Fruit fly (Drosophila melanogaster) whole organism, adult: ENCODE data around the gene LManI.

Experiments used
- CG11617 ChIP-seq: fragments of 200-800 bp; sonication (Bioruptor generic); optimal IDR thresholded peaks from 2 replicates; lab custom pipeline; 2017; ENCODE audit warnings: mild to moderate bottlenecking, missing biosample characterization, missing genetic modification reagents, missing genetic modification characterization
- CG12768 ChIP-seq: fragments of 200-800 bp; sonication (Bioruptor generic); optimal IDR thresholded peaks from 2 replicates; lab custom pipeline; 2017; ENCODE audit warnings: missing biosample characterization, missing genetic modification characterization, mild to moderate bottlenecking, moderate library complexity, missing genetic modification reagents
- CG14711 ChIP-seq: fragments of 200-800 bp; sonication (Bioruptor generic); optimal IDR thresholded peaks from 2 replicates; lab custom pipeline; 2018; ENCODE audit warnings: missing biosample characterization, mild to moderate bottlenecking, missing genetic modification characterization, moderate library complexity
- CG1620 ChIP-seq: fragments of 200-800 bp; sonication (Bioruptor generic); optimal IDR thresholded peaks from 2 replicates; lab custom pipeline; 2016; ENCODE audit warnings: missing biosample characterization, missing genetic modification characterization
- CG33017 ChIP-seq: fragments of 200-800 bp; sonication (Bioruptor generic); optimal IDR thresholded peaks from 2 replicates; lab custom pipeline; 2018; ENCODE audit warnings: missing biosample characterization, mild to moderate bottlenecking, missing genetic modification characterization, moderate library complexity
- CG5204 ChIP-seq: fragments of 200-800 bp; sonication (Bioruptor generic); optimal IDR thresholded peaks from 2 replicates; lab custom pipeline; 2016; ENCODE audit warnings: missing biosample characterization, missing genetic modification characterization
- CG7045 ChIP-seq: fragments of 200-800 bp; sonication (Bioruptor generic); optimal IDR thresholded peaks from 2 replicates; lab custom pipeline; 2017; ENCODE audit warnings: missing biosample characterization, mild to moderate bottlenecking, missing genetic modification characterization
- CG7101 ChIP-seq: fragments of 200-800 bp; sonication (Bioruptor generic); optimal IDR thresholded peaks from 2 replicates; lab custom pipeline; 2018; ENCODE audit warnings: missing biosample characterization, mild to moderate bottlenecking, missing genetic modification characterization, moderate library complexity
- Clk ChIP-seq: fragments of 200-800 bp; sonication (Bioruptor generic); optimal IDR thresholded peaks from 2 replicates; lab custom pipeline; 2017; ENCODE audit warnings: missing biosample characterization, missing genetic modification characterization
- Crg-1 ChIP-seq: fragments of 200-800 bp; sonication (Bioruptor generic); optimal IDR thresholded peaks from 2 replicates; lab custom pipeline; 2016; ENCODE audit warnings: missing biosample characterization, missing genetic modification characterization
- Hr96 ChIP-seq: fragments of 200-800 bp; sonication (Bioruptor generic); optimal IDR thresholded peaks from 2 replicates; lab custom pipeline; 2016; ENCODE audit warnings: missing biosample characterization, missing genetic modification characterization
- Mnt ChIP-seq: fragments of 200-800 bp; sonication (Bioruptor generic); optimal IDR thresholded peaks from 2 replicates; lab custom pipeline; 2016; ENCODE audit warnings: missing biosample characterization, mild to moderate bottlenecking, missing genetic modification characterization
- bab1 ChIP-seq: fragments of 200-800 bp; sonication (Bioruptor generic); optimal IDR thresholded peaks from 3 replicates; lab custom pipeline; 2019; ENCODE audit warnings: missing biosample characterization, mild to moderate bottlenecking, missing genetic modification characterization, moderate library complexity
- cic ChIP-seq: fragments of 200-800 bp; sonication (Bioruptor generic); optimal IDR thresholded peaks from 2 replicates; lab custom pipeline; 2017; ENCODE audit warnings: missing biosample characterization, mild to moderate bottlenecking, missing genetic modification characterization, moderate library complexity
- cnc ChIP-seq, 2 experiments: fragments of >200 bp; optimal IDR thresholded peaks; 2 replicates each; lab custom pipeline; 2017
- kay ChIP-seq: fragments of 200-800 bp; sonication (Bioruptor generic); peaks from one replicate; lab custom pipeline; 2016; ENCODE audit warnings: missing biosample characterization, missing genetic modification characterization, borderline replicate concordance
- ovo ChIP-seq: fragments of 200-800 bp; sonication (Bioruptor generic); optimal IDR thresholded peaks from 2 replicates; lab custom pipeline; 2016; ENCODE audit warnings: missing biosample characterization, missing genetic modification characterization
- pad ChIP-seq: fragments of 200-800 bp; sonication (Bioruptor generic); optimal IDR thresholded peaks from 3 replicates; lab custom pipeline; 2017; ENCODE audit warnings: missing biosample characterization, missing genetic modification characterization, mild to moderate bottlenecking, moderate library complexity, missing genetic modification reagents
- tj ChIP-seq: fragments of 200-800 bp; sonication (Bioruptor generic); optimal IDR thresholded peaks from 3 replicates; lab custom pipeline; 2017; ENCODE audit warnings: missing biosample characterization, mild to moderate bottlenecking, missing genetic modification characterization, moderate library complexity
- toe ChIP-seq: fragments of 200-800 bp; sonication (Bioruptor generic); optimal IDR thresholded peaks from 2 replicates; lab custom pipeline; 2016; ENCODE audit warnings: missing biosample characterization, missing genetic modification characterization

The LManI gene

dm6 chr2L:10457191-10457899 lies at the start of gene LManI, which contains the start of gene LManII:
Gene LManI, minus strand, starts transcription at chr2L:10457241.
Gene LManII, plus strand, starts transcription at chr2L:10457658.
- TF ChIP-seq CG1620 (GFP tag; lab: Kevin White, UChicago) (no peak), Mnt (peak; percentile 9), Hr96 (no peak), toe (GFP tag; lab: Kevin White, UChicago) (no peak), cnc (optimal IDR thresholded peaks at IDR 0.05; lab: Kevin White, UChicago) (no peak), CG11617 (GFP tag; lab: Kevin White, UChicago) (no peak), CG12768 (GFP tag; lab: Kevin White, UChicago) (peak; percentile 12), CG5204 (no peak), CG33017 (tag; lab: Kevin White, UChicago) (peak; percentile 9), CG14711 (tag; lab: Kevin White, UChicago) (no peak), CG7045 (GFP tag; lab: Kevin White, UChicago) (no peak), kay (peak; percentile 70), CG7101 (tag; lab: Kevin White, UChicago) (no peak), Crg-1 (GFP tag; lab: Kevin White, UChicago) (no peak), ovo (no peak), Clk (GFP tag; lab: Kevin White, UChicago) (no peak), tj (GFP tag; lab: Kevin White, UChicago) (peak; percentile 73), pad (GFP tag; lab: Kevin White, UChicago) (no peak), bab1 (GFP tag; lab: Kevin White, UChicago) (no peak), cic (GFP tag; lab: Kevin White, UChicago) (peak; percentile 34)

dm6 chr2L:10505345-10505744 lies 48.3 kb upstream of the LManI start:
- no peak for TF ChIP-seq Clk (GFP tag; lab: Kevin White, UChicago)
- no peak for TF ChIP-seq CG7045 (GFP tag; lab: Kevin White, UChicago)
- no peak for TF ChIP-seq ovo
- no peak for TF ChIP-seq CG11617 (GFP tag; lab: Kevin White, UChicago)
- no peak for TF ChIP-seq bab1 (GFP tag; lab: Kevin White, UChicago)
- TF ChIP-seq kay, result no peak
- no peak for TF ChIP-seq Hr96
- TF ChIP-seq tj (GFP tag; lab: Kevin White, UChicago), result no peak
- no peak for TF ChIP-seq CG14711 (tag; lab: Kevin White, UChicago)
- no peak for TF ChIP-seq CG33017 (tag; lab: Kevin White, UChicago)
- TF ChIP-seq CG1620 (GFP tag; lab: Kevin White, UChicago), result no peak
- TF ChIP-seq cic (GFP tag; lab: Kevin White, UChicago), result no peak
- TF ChIP-seq CG12768 (GFP tag; lab: Kevin White, UChicago), result no peak
- no peak for TF ChIP-seq CG5204
- TF ChIP-seq Crg-1 (GFP tag; lab: Kevin White, UChicago), result no peak
- no peak for TF ChIP-seq pad (GFP tag; lab: Kevin White, UChicago)

DNA sequence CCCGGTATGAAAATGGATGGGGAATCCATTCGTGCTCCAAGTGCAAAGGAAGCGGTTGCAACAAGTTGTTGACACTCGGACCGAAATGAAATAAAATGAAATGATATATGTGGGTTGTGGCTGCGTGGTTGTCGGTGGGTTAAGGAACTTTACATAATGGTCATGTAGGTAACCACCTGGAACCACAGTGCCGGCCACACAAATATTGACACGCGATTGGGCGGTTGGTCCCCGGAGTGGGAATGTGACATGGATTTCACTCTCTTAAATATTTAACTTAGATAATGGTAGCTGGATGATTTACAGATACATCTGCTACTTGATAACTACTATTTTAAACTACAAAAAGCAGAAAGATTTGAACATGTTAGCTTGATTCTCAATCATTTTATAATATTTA lies 47.9 kb upstream of the LManI start:
- no peak for TF ChIP-seq Clk (GFP tag; lab: Kevin White, UChicago)
- no peak for TF ChIP-seq CG1620 (GFP tag; lab: Kevin White, UChicago)
- no peak for TF ChIP-seq toe (GFP tag; lab: Kevin White, UChicago)
- no peak for TF ChIP-seq CG12768 (GFP tag; lab: Kevin White, UChicago)
- TF ChIP-seq cic (GFP tag; lab: Kevin White, UChicago), result no peak
- no peak for TF ChIP-seq pad (GFP tag; lab: Kevin White, UChicago)
- TF ChIP-seq CG33017 (tag; lab: Kevin White, UChicago), result no peak
- no peak for TF ChIP-seq CG5204
- TF ChIP-seq bab1 (GFP tag; lab: Kevin White, UChicago), result no peak
- TF ChIP-seq Mnt, result no peak
- TF ChIP-seq cnc (optimal IDR thresholded peaks at IDR 0.05; lab: Kevin White, UChicago), result no peak
- TF ChIP-seq kay, result no peak

- TF ChIP-seq CG14711 (tag; lab: Kevin White, UChicago) (no peak), pad (GFP tag; lab: Kevin White, UChicago) (no peak), toe (GFP tag; lab: Kevin White, UChicago) (no peak), CG7045 (GFP tag; lab: Kevin White, UChicago) (no peak), CG33017 (tag; lab: Kevin White, UChicago) (no peak), Hr96 (no peak), CG11617 (GFP tag; lab: Kevin White, UChicago) (no peak), Crg-1 (GFP tag; lab: Kevin White, UChicago) (no peak), bab1 (GFP tag; lab: Kevin White, UChicago) (no peak), CG5204 (no peak)
Measured at dm6 chr2L:10503356-10503977, 46.4 kb upstream of the LManI start.

DNA sequence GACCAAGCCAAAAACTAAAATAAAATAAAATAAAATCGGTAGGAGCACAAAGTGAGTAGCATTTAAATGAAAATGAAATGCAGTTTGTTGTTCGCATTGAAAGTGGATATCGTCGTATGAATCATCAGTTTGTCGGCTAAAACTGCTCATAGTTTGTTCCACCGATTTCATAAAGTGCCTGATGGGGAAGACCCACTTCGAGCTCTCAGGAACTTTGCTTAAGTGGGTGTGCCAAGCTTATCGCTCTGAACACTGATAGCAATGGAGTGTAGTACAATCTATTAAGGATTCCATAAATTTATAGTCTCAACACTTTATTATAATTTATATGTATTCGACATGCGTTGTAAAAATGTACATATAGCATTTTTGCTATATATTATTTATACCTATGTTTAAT lies 45.8 kb upstream of the LManI start:
- no peak for TF ChIP-seq Mnt
- no peak for TF ChIP-seq pad (GFP tag; lab: Kevin White, UChicago)
- TF ChIP-seq CG12768 (GFP tag; lab: Kevin White, UChicago), result no peak
- no peak for TF ChIP-seq cic (GFP tag; lab: Kevin White, UChicago)
- no peak for TF ChIP-seq CG11617 (GFP tag; lab: Kevin White, UChicago)
- no peak for TF ChIP-seq CG7045 (GFP tag; lab: Kevin White, UChicago)
- no peak for TF ChIP-seq CG5204
- no peak for TF ChIP-seq Hr96
- TF ChIP-seq ovo, result no peak
- TF ChIP-seq tj (GFP tag; lab: Kevin White, UChicago), result no peak
- no peak for TF ChIP-seq bab1 (GFP tag; lab: Kevin White, UChicago)
- no peak for TF ChIP-seq Crg-1 (GFP tag; lab: Kevin White, UChicago)
- no peak for TF ChIP-seq Clk (GFP tag; lab: Kevin White, UChicago)
- no peak for TF ChIP-seq CG14711 (tag; lab: Kevin White, UChicago)
- no peak for TF ChIP-seq CG1620 (GFP tag; lab: Kevin White, UChicago)
- TF ChIP-seq cnc (optimal IDR thresholded peaks at IDR 0.05; lab: Kevin White, UChicago), result no peak
- no peak for TF ChIP-seq kay
- TF ChIP-seq toe (GFP tag; lab: Kevin White, UChicago), result no peak
- no peak for TF ChIP-seq CG33017 (tag; lab: Kevin White, UChicago)
- TF ChIP-seq CG7101 (tag; lab: Kevin White, UChicago), result no peak
